Worm (Caenorhabditis elegans) whole organism, young adult: ENCODE data around the gene fip-5.

ENCODE experiments used
- B0019.2 ChIP-seq: fragments of 200-800 bp; sonication (Bioruptor generic); conservative IDR thresholded peaks from 2 replicates; pipeline ENCODE4 v1.3.6; 2022; ENCODE audit warnings: missing genetic modification reagents, missing genetic modification characterization, missing compliant biosample characterization
- B0035.1 ChIP-seq: sonication (generic microtip); optimal IDR thresholded peaks from 2 replicates; lab custom pipeline; 2016; ENCODE audit warnings: missing genetic modification characterization, mild to moderate bottlenecking, missing compliant biosample characterization, missing genotype, missing genetic modification reagents
- B0261.1 ChIP-seq: sonication (generic microtip); optimal IDR thresholded peaks from 2 replicates; lab custom pipeline; 2016; ENCODE audit warnings: mild to moderate bottlenecking, missing genetic modification characterization, moderate library complexity, missing compliant biosample characterization
- F33H1.4 ChIP-seq: fragments of 200-800 bp; sonication (Bioruptor generic); IDR thresholded peaks from 2 replicates; pipeline ENCODE4 v1.3.6; 2022; ENCODE audit warnings: missing genetic modification reagents, missing genetic modification characterization, missing compliant biosample characterization
- F49E8.2 ChIP-seq: sonication (generic microtip); optimal IDR thresholded peaks from 3 replicates; lab custom pipeline; 2017; ENCODE audit warnings: missing genetic modification characterization, mild to moderate bottlenecking, missing compliant biosample characterization, antibody characterized with exemption, moderate library complexity; ENCODE audit not compliant: insufficient read depth
- F52B5.7 ChIP-seq: sonication (generic microtip); optimal IDR thresholded peaks from 2 replicates; lab custom pipeline; 2016; ENCODE audit warnings: mild to moderate bottlenecking, missing genetic modification characterization, missing compliant biosample characterization
- F55B11.4 ChIP-seq: sonication (generic microtip); optimal IDR thresholded peaks from 2 replicates; lab custom pipeline; 2016; ENCODE audit warnings: missing compliant biosample characterization, missing genetic modification characterization, borderline replicate concordance; ENCODE audit not compliant: insufficient read depth
- F57A8.1 ChIP-seq: fragments of 200-800 bp; sonication (Bioruptor generic); optimal IDR thresholded peaks from 2 replicates; lab custom pipeline; 2018; ENCODE audit warnings: mild to moderate bottlenecking, missing genetic modification characterization, moderate library complexity, missing compliant biosample characterization
- Y56A3A.18 ChIP-seq: fragments of 200-800 bp; sonication (Bioruptor generic); IDR thresholded peaks from 2 replicates; pipeline ENCODE4 v1.3.6; 2022; ENCODE audit warnings: missing genetic modification reagents, missing genetic modification characterization, missing compliant biosample characterization
- Y79H2A.3 ChIP-seq: fragments of 200-800 bp; sonication (Bioruptor generic); conservative IDR thresholded peaks from 2 replicates; pipeline ENCODE4 v1.3.6; 2022; ENCODE audit warnings: missing genetic modification reagents, missing genetic modification characterization, missing compliant biosample characterization
- ama-1 ChIP-seq, 3 experiments: fragments of 150-350 bp in 1 of 3; sonication (generic microtip) in 2 of 3; optimal IDR thresholded peaks; 2 replicates each; lab custom pipeline; 2014 to 2018; ENCODE audit warnings: missing biosample characterization in 2 of 3, missing genetic modification characterization in 2 of 3, missing genetic modification reagents in 2 of 3
- aptf-3 ChIP-seq: fragments of 200-800 bp; sonication (Bioruptor generic); IDR thresholded peaks from 2 replicates; pipeline ENCODE4 v1.3.6; 2022; ENCODE audit warnings: missing genetic modification characterization, missing compliant biosample characterization
- attf-3 ChIP-seq: fragments of 200-800 bp; sonication (Bioruptor generic); conservative IDR thresholded peaks from 2 replicates; pipeline ENCODE4 v1.3.6; 2022; ENCODE audit warnings: missing genetic modification reagents, missing genetic modification characterization, missing compliant biosample characterization
- attf-5 ChIP-seq: fragments of 200-800 bp; sonication (Bioruptor generic); optimal IDR thresholded peaks from 2 replicates; lab custom pipeline; 2018; ENCODE audit warnings: mild to moderate bottlenecking, missing genetic modification characterization, missing compliant biosample characterization
- bed-1 ChIP-seq: fragments of 200-800 bp; sonication (Bioruptor generic); IDR thresholded peaks from 2 replicates; pipeline ENCODE4 v1.3.6; 2022; ENCODE audit warnings: missing genetic modification reagents, missing genetic modification characterization, missing compliant biosample characterization
- cebp-2 ChIP-seq: fragments of 200-800 bp; sonication (Bioruptor generic); IDR thresholded peaks from 2 replicates; pipeline ENCODE4 v1.3.6; 2022; ENCODE audit warnings: missing genetic modification characterization, missing compliant biosample characterization
- ceh-100 ChIP-seq: fragments of 200-800 bp; sonication (Bioruptor generic); IDR thresholded peaks from 2 replicates; pipeline ENCODE4 v1.3.6; 2022; ENCODE audit warnings: missing genetic modification reagents, missing genetic modification characterization, missing compliant biosample characterization
- ceh-40 ChIP-seq: fragments of 200-800 bp; sonication (Bioruptor generic); IDR thresholded peaks from 2 replicates; pipeline ENCODE4 v1.3.6; 2022; ENCODE audit warnings: missing genetic modification characterization, missing compliant biosample characterization
- die-1 ChIP-seq: sonication (generic microtip); optimal IDR thresholded peaks from 2 replicates; lab custom pipeline; 2016; ENCODE audit warnings: missing genotype, mild to moderate bottlenecking, missing genetic modification characterization, missing compliant biosample characterization
- egl-44 ChIP-seq: fragments of 200-800 bp; sonication (Bioruptor generic); IDR thresholded peaks from 2 replicates; pipeline ENCODE4 v1.3.6; 2022; ENCODE audit warnings: missing genetic modification reagents, missing genetic modification characterization, missing compliant biosample characterization
- ets-4 ChIP-seq: fragments of 200-800 bp; sonication (Bioruptor generic); optimal IDR thresholded peaks from 2 replicates; lab custom pipeline; 2018; ENCODE audit warnings: mild to moderate bottlenecking, missing genetic modification characterization, missing compliant biosample characterization
- gei-17 ChIP-seq: fragments of 200-800 bp; sonication (Bioruptor generic); optimal IDR thresholded peaks from 2 replicates; lab custom pipeline; 2018; ENCODE audit warnings: mild to moderate bottlenecking, missing genetic modification characterization, missing compliant biosample characterization
- hlh-26 ChIP-seq: fragments of 200-800 bp; sonication (Bioruptor generic); conservative IDR thresholded peaks from 2 replicates; pipeline ENCODE4 v1.3.6; 2022; ENCODE audit warnings: missing genetic modification reagents, missing genetic modification characterization, missing compliant biosample characterization
- hmg-1.2 ChIP-seq: fragments of 200-800 bp; sonication (Bioruptor generic); IDR thresholded peaks from 2 replicates; pipeline ENCODE4 v1.3.6; 2022; ENCODE audit warnings: missing genetic modification reagents, missing genetic modification characterization, missing compliant biosample characterization
- let-526 ChIP-seq: fragments of 200-800 bp; sonication (Bioruptor generic); IDR thresholded peaks from 2 replicates; pipeline ENCODE4 v1.3.6; 2022; ENCODE audit warnings: missing genetic modification reagents, missing genetic modification characterization, missing compliant biosample characterization
- lin-26 ChIP-seq: fragments of 200-800 bp; sonication (Bioruptor generic); IDR thresholded peaks from 2 replicates; pipeline ENCODE4 v1.3.6; 2022; ENCODE audit warnings: missing genetic modification reagents, missing genetic modification characterization, missing compliant biosample characterization
- mcd-1 ChIP-seq: fragments of 200-800 bp; sonication (Bioruptor generic); IDR thresholded peaks from 2 replicates; pipeline ENCODE4 v1.3.6; 2022; ENCODE audit warnings: missing genetic modification reagents, missing genetic modification characterization, missing compliant biosample characterization
- mel-28 ChIP-seq: sonication (generic microtip); optimal IDR thresholded peaks from 2 replicates; lab custom pipeline; 2016; ENCODE audit warnings: borderline replicate concordance, mild to moderate bottlenecking, missing genetic modification characterization, missing compliant biosample characterization
- nhr-120 ChIP-seq: fragments of 200-800 bp; sonication (Bioruptor generic); IDR thresholded peaks from 2 replicates; pipeline ENCODE4 v1.3.6; 2022; ENCODE audit warnings: missing genetic modification characterization, missing compliant biosample characterization
- rcor-1 ChIP-seq: fragments of 200-800 bp; sonication (Bioruptor generic); IDR thresholded peaks from 2 replicates; pipeline ENCODE4 v1.3.6; 2022; ENCODE audit warnings: missing genetic modification reagents, missing genetic modification characterization, missing compliant biosample characterization
- rpc-1 ChIP-seq, 2 experiments: fragments of 150-350 bp in 1 of 2; sonication (generic microtip) in 1 of 2; optimal IDR thresholded peaks; 2 replicates each; lab custom pipeline; 2014 to 2018; ENCODE audit warnings: missing biosample characterization in 1 of 2, missing genetic modification characterization in 1 of 2, missing genetic modification reagents in 1 of 2, missing genotype in 1 of 2
- sea-2 ChIP-seq: fragments of 200-800 bp; sonication (Bioruptor generic); IDR thresholded peaks from 2 replicates; pipeline ENCODE4 v1.3.6; 2022; ENCODE audit warnings: missing genetic modification characterization, missing compliant biosample characterization
- snpc-4 ChIP-seq, 5 experiments: fragments of 150-350 bp in 1 of 5; sonication (generic microtip) in 4 of 5; optimal IDR thresholded peaks; 2 replicates each; lab custom pipeline; 2014 to 2018; ENCODE audit warnings: missing genetic modification characterization in 5 of 5, missing biosample characterization in 3 of 5, antibody characterized with exemption in 2 of 5, mild to moderate bottlenecking in 2 of 5, missing compliant biosample characterization in 2 of 5, missing genotype in 2 of 5, moderate library complexity in 2 of 5, missing genetic modification reagents in 1 of 5
- somi-1 ChIP-seq: fragments of 200-800 bp; sonication (Bioruptor generic); optimal IDR thresholded peaks from 2 replicates; lab custom pipeline; 2018; ENCODE audit warnings: mild to moderate bottlenecking, missing genetic modification characterization, missing compliant biosample characterization
- tbp1 ChIP-seq: fragments of 200-800 bp; sonication (Bioruptor generic); optimal IDR thresholded peaks from 2 replicates; lab custom pipeline; 2018; ENCODE audit warnings: mild to moderate bottlenecking, missing genetic modification characterization, missing compliant biosample characterization
- ztf-18 ChIP-seq: sonication (generic microtip); optimal IDR thresholded peaks from 2 replicates; lab custom pipeline; 2016; ENCODE audit warnings: missing genotype, mild to moderate bottlenecking, missing genetic modification characterization, missing compliant biosample characterization
- ztf-25 ChIP-seq: fragments of 200-800 bp; sonication (Bioruptor generic); IDR thresholded peaks from 2 replicates; pipeline ENCODE4 v1.3.6; 2022; ENCODE audit warnings: missing genetic modification reagents, missing genetic modification characterization, missing compliant biosample characterization

Gene fip-5

DNA sequence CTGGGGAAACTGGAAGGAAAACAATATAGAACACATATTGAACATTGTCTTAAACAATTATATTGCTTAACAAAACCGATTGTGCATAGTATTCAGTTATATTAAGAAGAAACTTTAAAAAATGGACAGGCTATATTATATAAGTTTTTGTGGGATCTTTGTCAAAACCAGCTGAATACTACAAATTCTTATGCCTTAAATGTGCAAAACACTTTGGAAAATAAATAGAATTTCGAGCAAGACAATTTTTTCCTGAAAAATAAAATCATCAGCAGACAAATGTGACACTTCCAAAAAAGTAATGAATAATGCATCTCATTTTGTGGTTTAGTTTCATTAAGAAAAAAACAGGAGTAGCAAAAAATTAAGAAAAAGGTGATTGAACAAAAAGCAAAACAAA, 5.1 kb upstream of the fip-5 start:
- TF ChIP-seq attf-3 (GFP tag; lab: Robert Waterston, UW) (no peak), gei-17 (GFP tag; lab: Kevin White, UChicago) (no peak), F33H1.4 (no peak), mel-28 (no peak), hlh-26 (GFP tag; lab: Robert Waterston, UW) (no peak), B0019.2 (no peak), F49E8.2 (tag; lab: Kevin White, UChicago) (no peak), ama-1 (optimal IDR thresholded peaks at IDR 0.05; lab: Kevin White, UChicago) (no peak), ama-1 (GFP tag; optimal IDR thresholded peaks at IDR 0.05; lab: Kevin White, UChicago) (no peak), ets-4 (GFP tag; lab: Kevin White, UChicago) (no peak), F52B5.7 (no peak), somi-1 (GFP tag; lab: Kevin White, UChicago) (no peak), F57A8.1 (GFP tag; lab: Kevin White, UChicago) (no peak), attf-5 (GFP tag; lab: Kevin White, UChicago) (no peak), Y79H2A.3 (GFP tag; lab: Robert Waterston, UW) (no peak)

DNA sequence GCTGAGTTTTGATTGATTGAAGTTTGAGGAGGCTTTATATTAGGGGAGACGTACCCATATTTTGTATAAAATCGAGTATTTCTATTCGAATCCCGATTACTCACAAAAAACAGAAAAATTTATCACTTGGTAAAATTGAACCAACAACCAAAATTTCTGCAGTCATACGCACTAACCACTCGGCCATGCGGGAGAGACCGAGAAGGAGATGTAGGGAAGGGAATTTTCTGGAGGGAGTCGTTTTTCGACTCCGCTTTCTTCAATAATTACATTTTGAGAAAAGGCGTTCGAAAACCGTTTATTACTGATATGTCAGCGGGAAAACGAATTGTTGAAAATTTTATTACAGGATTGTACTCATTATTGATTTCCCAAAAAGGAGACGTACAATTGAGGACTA, 3.6 kb upstream of the fip-5 start:
- TF ChIP-seq rcor-1 (GFP tag; lab: Robert Waterston, UW) (peak; percentile 61), B0261.1 (peak; percentile 58), mcd-1 (GFP tag; lab: Robert Waterston, UW) (0 out of 2 replicates have a peak, but pooled peaks have one; percentile 14), lin-26 (GFP tag; lab: Robert Waterston, UW) (peak; percentile 88), cebp-2 (GFP tag; lab: Robert Waterston, UW) (0 out of 2 replicates have a peak, but pooled peaks have one; percentile 62), ztf-25 (peak; percentile 57; the same call in 1 of the 2 replicates), nhr-120 (0 out of 2 replicates have a peak, but pooled peaks have one; percentile 58), egl-44 (0 out of 2 replicates have a peak, but pooled peaks have one; percentile 4), ceh-100 (GFP tag; lab: Robert Waterston, UW) (peak; percentile 31; the same call in 1 of the 2 replicates), rpc-1 (optimal IDR thresholded peaks at IDR 0.05; lab: Kevin White, UChicago) (peak; percentile 35), rpc-1 (tag; optimal IDR thresholded peaks at IDR 0.05; lab: Kevin White, UChicago) (peak; percentile 62), tbp1 (GFP tag; lab: Kevin White, UChicago) (peak; percentile 85)
- TF ChIP-seq, all 124 proteins: peak for 11; not testable (repeated sequence) for 113

- no peak for TF ChIP-seq mcd-1 (GFP tag; lab: Robert Waterston, UW)
- no peak for TF ChIP-seq Y56A3A.18 (GFP tag; lab: Robert Waterston, UW)
- no peak for TF ChIP-seq ceh-40 (GFP tag; lab: Robert Waterston, UW)
- TF ChIP-seq ztf-18 = no peak
- no peak for TF ChIP-seq sea-2 (GFP tag; lab: Robert Waterston, UW)
- no peak for TF ChIP-seq B0035.1 (tag; lab: Kevin White, UChicago)
- TF ChIP-seq die-1 (tag; lab: Kevin White, UChicago) = no peak
- TF ChIP-seq aptf-3 = no peak
- TF ChIP-seq attf-5 (GFP tag; lab: Kevin White, UChicago) = no peak
- TF ChIP-seq snpc-4 (GFP tag; optimal IDR thresholded peaks at IDR 0.05; lab: Kevin White, UChicago) = no peak
- TF ChIP-seq snpc-4 (tag; optimal IDR thresholded peaks at IDR 0.05; lab: Kevin White, UChicago) = no peak
- TF ChIP-seq F49E8.2 (tag; lab: Kevin White, UChicago) = no peak
- no peak for TF ChIP-seq hmg-1.2 (GFP tag; lab: Robert Waterston, UW)
- TF ChIP-seq bed-1 (GFP tag; lab: Robert Waterston, UW) = no peak
- no peak for TF ChIP-seq let-526 (GFP tag; lab: Robert Waterston, UW)
- no peak for TF ChIP-seq F55B11.4
- TF ChIP-seq, all 124 proteins: peak for 0
Measured at ce11 chrX:10301920-10302319, 621 bp upstream of the fip-5 start.
